Worm (Caenorhabditis elegans): ENCODE data around the gene Y51A2B.6.

Y51A2B.6 gene

ce11 chrV:18425544-18425943 lies 31.4 kb upstream of the Y51A2B.6 start, which contains the start of gene ZK262.19:
Gene ZK262.19 (minus strand): TSS chrV:18425644.
- TF ChIP-seq egl-13 (tag; optimal IDR thresholded peaks at IDR 0.05) (no peak), mep-1 (tag; optimal IDR thresholded peaks at IDR 0.05) (no peak), Y116A8C.19 (tag; optimal IDR thresholded peaks at IDR 0.05; ENCODE audit: borderline replicate concordance) (no peak), blmp-1 (tag; optimal IDR thresholded peaks at IDR 0.05) (no peak), lin-15B (tag; optimal IDR thresholded peaks at IDR 0.05) (no peak), pag-3 (tag; optimal IDR thresholded peaks at IDR 0.05; ENCODE audit: borderline replicate concordance, insufficient read depth) (no peak)

ce11 chrV:18424471-18424870 lies 30.4 kb upstream of the Y51A2B.6 start, which contains the start of gene ZK262.4:
Gene ZK262.4 (minus strand): TSS chrV:18424571.
- TF ChIP-seq nhr-90 (tag; optimal IDR thresholded peaks at IDR 0.05; ENCODE audit: poor library complexity) (no peak), sptf-1 (tag; optimal IDR thresholded peaks at IDR 0.05) (no peak), fkh-10 (GFP tag; optimal IDR thresholded peaks at IDR 0.05) (no peak), ceh-88 (GFP tag; IDR thresholded peaks at IDR 0.05) (no peak), zag-1 (tag; optimal IDR thresholded peaks at IDR 0.05) (no peak), grh-1 (GFP tag; IDR thresholded peaks at IDR 0.05) (no peak), nhr-11 (tag; optimal IDR thresholded peaks at IDR 0.05) (no peak), ceh-90 (tag; optimal IDR thresholded peaks at IDR 0.05) (no peak), isw-1 (GFP tag; IDR thresholded peaks at IDR 0.05) (no peak), F16B12.6 (tag; optimal IDR thresholded peaks at IDR 0.05) (no peak), ceh-63 (GFP tag; optimal IDR thresholded peaks at IDR 0.05) (no peak), efl-1 (optimal IDR thresholded peaks at IDR 0.05) (no peak), efl-1 (GFP tag; optimal IDR thresholded peaks at IDR 0.05 in 1 of 2) (no peak), lin-15B (tag; optimal IDR thresholded peaks at IDR 0.05) (no peak), egl-13 (tag; optimal IDR thresholded peaks at IDR 0.05) (no peak), nhr-85 (tag) (no peak), ets-5 (GFP tag; IDR thresholded peaks at IDR 0.05) (no peak), ceh-82 (tag; optimal IDR thresholded peaks at IDR 0.05) (no peak), Y116A8C.19 (tag; optimal IDR thresholded peaks at IDR 0.05; ENCODE audit: borderline replicate concordance) (no peak), C04F5.9 (tag; optimal IDR thresholded peaks at IDR 0.05) (no peak), nhr-71 (tag; optimal IDR thresholded peaks at IDR 0.05) (no peak)

- no peak for TF ChIP-seq nhr-84 (tag; optimal IDR thresholded peaks at IDR 0.05)
- no peak for TF ChIP-seq C16A3.4 (tag; optimal IDR thresholded peaks at IDR 0.05)
- TF ChIP-seq hlh-4 (tag; optimal IDR thresholded peaks at IDR 0.05), result no peak
- TF ChIP-seq ceh-63 (GFP tag; optimal IDR thresholded peaks at IDR 0.05), result no peak
- TF ChIP-seq fkh-10 (GFP tag; optimal IDR thresholded peaks at IDR 0.05), result no peak
- TF ChIP-seq unc-86 (tag; optimal IDR thresholded peaks at IDR 0.05), result no peak
- no peak for TF ChIP-seq nhr-19 (GFP tag; conservative IDR thresholded peaks at IDR 0.05)
- TF ChIP-seq dsc-1 (tag; optimal IDR thresholded peaks at IDR 0.05), result no peak
- no peak for TF ChIP-seq egl-13 (tag; optimal IDR thresholded peaks at IDR 0.05)
- TF ChIP-seq nhr-76 (tag; optimal IDR thresholded peaks at IDR 0.05), result no peak
Measured at ce11 chrV:18420797-18421196, 26.7 kb upstream of the Y51A2B.6 start, which contains the start of gene srj-26. Gene srj-26 (plus strand): TSS chrV:18421097.

ce11 chrV:18414051-18414450 lies 19.9 kb upstream of the Y51A2B.6 start, which contains the start of gene txt-8:
Gene txt-8 (plus strand): TSS chrV:18414351.
- TF ChIP-seq isw-1 (GFP tag; IDR thresholded peaks at IDR 0.05) (no peak), fkh-10 (GFP tag; optimal IDR thresholded peaks at IDR 0.05) (no peak), lin-39 (tag; optimal IDR thresholded peaks at IDR 0.05) (no peak), ama-1 (optimal IDR thresholded peaks at IDR 0.05) (no peak)

ce11 chrV:18412887-18413286 lies 18.8 kb upstream of the Y51A2B.6 start, which contains the start of gene ZK262.2:
Gene ZK262.2 (minus strand): TSS chrV:18412987.
- TF ChIP-seq lsy-2 (tag; optimal IDR thresholded peaks at IDR 0.05) (no peak), lin-14 (GFP tag; optimal IDR thresholded peaks at IDR 0.05) (no peak), nhr-12 (tag; optimal IDR thresholded peaks at IDR 0.05) (no peak), efl-3 (GFP tag; optimal IDR thresholded peaks at IDR 0.05) (no peak)

Data from whole organism, L1 larva.